Fruit fly (Drosophila melanogaster): ENCODE measurements around the gene dnt.
A peak's percentile ranks its signal among the peaks of the same experiment; 100 is the strongest.

The dnt gene

DNA sequence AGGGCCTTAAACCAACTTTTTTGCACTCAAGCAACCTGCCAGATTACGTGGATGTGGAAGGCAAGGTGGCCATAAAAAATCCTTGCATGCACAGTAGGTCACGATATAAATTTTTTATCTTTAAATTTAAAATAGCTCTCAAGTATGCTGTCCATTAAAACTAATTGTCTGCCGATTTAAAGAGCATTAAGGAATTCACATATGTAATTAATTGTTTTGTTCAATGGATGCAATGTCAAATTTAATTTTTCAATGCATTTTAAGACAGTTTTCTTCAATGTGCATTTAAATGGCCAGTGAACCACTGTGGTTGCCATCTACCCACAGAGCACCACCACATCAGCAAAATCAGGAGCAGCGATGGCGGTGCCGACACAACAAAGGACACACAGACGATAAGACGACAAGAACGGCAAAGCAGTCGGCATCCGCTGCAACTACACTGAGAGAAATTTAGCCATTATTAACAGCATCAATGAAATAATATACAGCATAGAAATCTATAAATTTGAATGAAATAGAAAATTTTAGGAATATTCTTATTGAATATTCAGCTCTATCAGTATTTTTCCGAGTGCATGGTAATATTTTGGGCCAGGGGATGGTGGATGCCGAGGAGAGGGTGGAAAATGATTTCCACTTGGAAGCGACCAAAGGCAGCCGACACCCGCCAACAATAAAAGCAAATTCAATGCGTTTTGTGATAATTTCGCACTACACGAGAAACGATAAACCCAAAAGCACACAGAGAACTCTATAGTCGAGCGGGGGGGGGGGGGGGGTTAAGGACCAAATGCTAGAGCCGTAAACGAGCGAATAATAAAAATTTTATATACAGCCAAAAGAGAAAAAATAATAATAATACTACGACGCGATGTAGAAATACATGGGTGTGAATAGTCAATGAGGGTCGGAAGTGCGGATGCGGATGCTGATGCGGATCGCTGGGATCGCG is 14.4 kb upstream of the dnt start (continued):
- TF ChIP-seq CG1024 (GFP tag; IDR thresholded peaks at IDR 0.05) (no peak), tio (GFP tag; optimal IDR thresholded peaks at IDR 0.05) (peak; percentile 53), Ssrp (tag; optimal IDR thresholded peaks at IDR 0.05) (peak; percentile 50), CG18619 (GFP tag; optimal IDR thresholded peaks at IDR 0.05) (peak; percentile 26), CG30020 (tag; optimal IDR thresholded peaks at IDR 0.05) (no peak), CG16815 (GFP tag; optimal IDR thresholded peaks at IDR 0.05) (peak; percentile 44), Scr (GFP tag; IDR thresholded peaks at IDR 0.05; ENCODE audit: partially characterized antibody) (no peak), odd (GFP tag; optimal IDR thresholded peaks at IDR 0.05) (peak; percentile 8), unc-4 (GFP tag; IDR thresholded peaks at IDR 0.05; ENCODE audit: partially characterized antibody) (no peak), CG9797 (GFP tag; optimal IDR thresholded peaks at IDR 0.05) (no peak), sima (GFP tag; optimal IDR thresholded peaks at IDR 0.05) (no peak), CG16779 (GFP tag; IDR thresholded peaks at IDR 0.05) (no peak), CG7745 (tag; optimal IDR thresholded peaks at IDR 0.05) (no peak), Atf-2 (GFP tag; optimal IDR thresholded peaks at IDR 0.05) (no peak), CG11085 (GFP tag; IDR thresholded peaks at IDR 0.05) (no peak), CrebB (tag; optimal IDR thresholded peaks at IDR 0.05) (no peak), CG34422 (GFP tag; IDR thresholded peaks at IDR 0.05) (peak; percentile 74; the same call in 1 of the 3 replicates), Chrac-16 (GFP tag; optimal IDR thresholded peaks at IDR 0.05) (peak; percentile 49), ems (GFP tag; optimal IDR thresholded peaks at IDR 0.05) (no peak), vfl (GFP tag; optimal IDR thresholded peaks at IDR 0.05) (no peak), HLH54F (GFP tag; optimal IDR thresholded peaks at IDR 0.05) (no peak), pum (GFP tag; optimal IDR thresholded peaks at IDR 0.05) (no peak), Antp (GFP tag; optimal IDR thresholded peaks at IDR 0.05) (no peak), NK7.1 (GFP tag; optimal IDR thresholded peaks at IDR 0.05) (no peak), ERR (GFP tag; optimal IDR thresholded peaks at IDR 0.05) (no peak), CG17912 (GFP tag; optimal IDR thresholded peaks at IDR 0.05) (no peak), sqz (GFP tag; optimal IDR thresholded peaks at IDR 0.05) (peak; percentile 49), CG15514 (GFP tag; optimal IDR thresholded peaks at IDR 0.05) (no peak), Taf1 (GFP tag; IDR thresholded peaks at IDR 0.05) (no peak), pros (GFP tag; optimal IDR thresholded peaks at IDR 0.05) (peak; percentile 71), phol (tag; optimal IDR thresholded peaks at IDR 0.05) (peak; percentile 71), NC2α (GFP tag; optimal IDR thresholded peaks at IDR 0.05) (no peak), dmrt11E (tag; optimal IDR thresholded peaks at IDR 0.05) (peak; percentile 80), Dref (GFP tag; IDR thresholded peaks at IDR 0.05) (no peak), kah (GFP tag; optimal IDR thresholded peaks at IDR 0.05) (no peak), CG8924 (tag; optimal IDR thresholded peaks at IDR 0.05) (peak; percentile 59), da (GFP tag; optimal IDR thresholded peaks at IDR 0.05) (no peak), eve (GFP tag; optimal IDR thresholded peaks at IDR 0.05) (peak in 1 of 2 experiments; percentile 1), CG10209 (GFP tag; optimal IDR thresholded peaks at IDR 0.05) (peak; percentile 44), Eip74EF (GFP tag; optimal IDR thresholded peaks at IDR 0.05) (no peak), ash1 (GFP tag; optimal IDR thresholded peaks at IDR 0.05) (no peak), Bgb (GFP tag; IDR thresholded peaks at IDR 0.05; ENCODE audit: partially characterized antibody) (no peak), dimm (GFP tag; IDR thresholded peaks at IDR 0.05) (no peak), CG12071 (GFP tag; optimal IDR thresholded peaks at IDR 0.05) (peak; percentile 10), kay (GFP tag; optimal IDR thresholded peaks at IDR 0.05) (no peak), CG18011 (GFP tag; optimal IDR thresholded peaks at IDR 0.05) (no peak), Opbp (GFP tag; IDR thresholded peaks at IDR 0.05; ENCODE audit: partially characterized antibody) (no peak), NfI (GFP tag; optimal IDR thresholded peaks at IDR 0.05) (no peak)

Data from whole organism, embryonic.